Worm (Caenorhabditis elegans) whole organism, late embryonic: ENCODE measurements around the gene srb-11.

Experiments used
- ama-1 ChIP-seq: fragments of 150-350 bp; optimal IDR thresholded peaks from 2 replicates; lab custom pipeline; 2014
- ceh-48 ChIP-seq: sonication (generic microtip); optimal IDR thresholded peaks from 2 replicates; lab custom pipeline; 2016; ENCODE audit warnings: missing genetic modification characterization, inconsistent platforms, missing compliant biosample characterization
- ceh-9 ChIP-seq: sonication (generic microtip); optimal IDR thresholded peaks from 2 replicates; lab custom pipeline; 2016; ENCODE audit warnings: mild to moderate bottlenecking, missing genetic modification characterization, inconsistent platforms, missing compliant biosample characterization
- che-1 ChIP-seq: sonication (generic microtip); optimal IDR thresholded peaks from 2 replicates; lab custom pipeline; 2016; ENCODE audit warnings: mild to moderate bottlenecking, missing genetic modification characterization, missing compliant biosample characterization
- ets-4 ChIP-seq: sonication (generic microtip); optimal IDR thresholded peaks from 2 replicates; lab custom pipeline; 2016; ENCODE audit warnings: missing genetic modification characterization, missing compliant biosample characterization
- fkh-10 ChIP-seq: fragments of 150-350 bp; optimal IDR thresholded peaks from 2 replicates; lab custom pipeline; 2014; ENCODE audit warnings: missing biosample characterization, missing genetic modification reagents, missing genetic modification characterization
- lim-6 ChIP-seq: sonication (generic microtip); optimal IDR thresholded peaks from 2 replicates; lab custom pipeline; 2016; ENCODE audit warnings: missing genetic modification characterization, missing compliant biosample characterization
- nhr-232 ChIP-seq: sonication (generic microtip); optimal IDR thresholded peaks from 2 replicates; lab custom pipeline; 2016; ENCODE audit warnings: missing genetic modification characterization, missing compliant biosample characterization
- pag-3 ChIP-seq: sonication (generic microtip); optimal IDR thresholded peaks from 2 replicates; lab custom pipeline; 2016; ENCODE audit warnings: missing compliant biosample characterization, missing genetic modification characterization, borderline replicate concordance
- pha-4 ChIP-seq: fragments of 150-350 bp; optimal IDR thresholded peaks from 2 replicates; lab custom pipeline; 2018; ENCODE audit warnings: missing biosample characterization, missing genetic modification reagents, missing genetic modification characterization
- ref-2 ChIP-seq: sonication (generic microtip); optimal IDR thresholded peaks from 2 replicates; lab custom pipeline; 2016; ENCODE audit warnings: missing genetic modification characterization, missing compliant biosample characterization
- ttx-3 ChIP-seq: sonication (generic microtip); optimal IDR thresholded peaks from 2 replicates; lab custom pipeline; 2016; ENCODE audit warnings: missing genetic modification reagents, missing genetic modification characterization, missing compliant biosample characterization
- unc-55 ChIP-seq: sonication (generic microtip); optimal IDR thresholded peaks from 2 replicates; lab custom pipeline; 2017; ENCODE audit warnings: missing biosample characterization, missing genetic modification reagents, missing genetic modification characterization

ce11 chrIII:6527902-6528301, 35.2 kb upstream of the srb-11 start, which contains the start of gene pqn-10:
- no peak for TF ChIP-seq ama-1
- TF ChIP-seq ttx-3 (tag; lab: Kevin White, UChicago), result no peak
- TF ChIP-seq ref-2 (tag; lab: Kevin White, UChicago), result no peak
- no peak for TF ChIP-seq ceh-9 (tag; lab: Kevin White, UChicago)
- TF ChIP-seq fkh-10, result no peak
- TF ChIP-seq che-1, result no peak
- TF ChIP-seq ets-4 (tag; lab: Kevin White, UChicago), result no peak
- no peak for TF ChIP-seq unc-55 (GFP tag; lab: Kevin White, UChicago)
- TF ChIP-seq ceh-48 (tag; lab: Kevin White, UChicago), result no peak
- TF ChIP-seq nhr-232 (tag; lab: Kevin White, UChicago), result no peak
- TF ChIP-seq pha-4 (tag; lab: Kevin White, UChicago), result no peak
- TF ChIP-seq pag-3 (tag; lab: Kevin White, UChicago), result no peak
- TF ChIP-seq lim-6 (tag; lab: Kevin White, UChicago), result no peak
